Fruit fly (Drosophila melanogaster) whole organism, adult: Measurements from ENCODE around the gene brk.

ENCODE experiments used
- CG11617 ChIP-seq: fragments of 200-800 bp; sonication (Bioruptor generic); optimal IDR thresholded peaks from 2 replicates; lab custom pipeline; 2017; ENCODE audit warnings: mild to moderate bottlenecking, missing biosample characterization, missing genetic modification reagents, missing genetic modification characterization
- CG12768 ChIP-seq: fragments of 200-800 bp; sonication (Bioruptor generic); optimal IDR thresholded peaks from 2 replicates; lab custom pipeline; 2017; ENCODE audit warnings: missing biosample characterization, missing genetic modification characterization, mild to moderate bottlenecking, moderate library complexity, missing genetic modification reagents
- CG5204 ChIP-seq: fragments of 200-800 bp; sonication (Bioruptor generic); optimal IDR thresholded peaks from 2 replicates; lab custom pipeline; 2016; ENCODE audit warnings: missing biosample characterization, missing genetic modification characterization
- cic ChIP-seq: fragments of 200-800 bp; sonication (Bioruptor generic); optimal IDR thresholded peaks from 2 replicates; lab custom pipeline; 2017; ENCODE audit warnings: missing biosample characterization, mild to moderate bottlenecking, missing genetic modification characterization, moderate library complexity
- cnc ChIP-seq, 2 experiments: fragments of >200 bp; optimal IDR thresholded peaks; 2 replicates each; lab custom pipeline; 2017
- kay ChIP-seq: fragments of 200-800 bp; sonication (Bioruptor generic); peaks from one replicate; lab custom pipeline; 2016; ENCODE audit warnings: missing biosample characterization, missing genetic modification characterization, borderline replicate concordance
- toe ChIP-seq: fragments of 200-800 bp; sonication (Bioruptor generic); optimal IDR thresholded peaks from 2 replicates; lab custom pipeline; 2016; ENCODE audit warnings: missing biosample characterization, missing genetic modification characterization

dm6 chrX:7290811-7291515, 16.8 kb upstream of the brk start, which contains the start of gene unc-119:
- TF ChIP-seq CG11617 (GFP tag; lab: Kevin White, UChicago) (peak; percentile 17), cic (GFP tag; lab: Kevin White, UChicago) (peak; percentile 11), CG5204 (GFP tag; lab: Kevin White, UChicago) (no peak), CG12768 (GFP tag; lab: Kevin White, UChicago) (no peak), cnc (optimal IDR thresholded peaks at IDR 0.05; lab: Kevin White, UChicago) (no peak), kay (GFP tag; lab: Kevin White, UChicago) (no peak), toe (GFP tag; lab: Kevin White, UChicago) (no peak)
